Fruit fly (Drosophila melanogaster) whole organism, embryonic: ENCODE results near the gene Sema5c.

Source experiments
- Awh ChIP-seq: fragments of 200-800 bp; sonication (Bioruptor generic); IDR thresholded peaks from 2 replicates; pipeline ENCODE4, ENCODE4 v1.3.6; 2022; ENCODE audit warnings: missing biosample characterization, missing genetic modification characterization
- CG10274 ChIP-seq: fragments of 200-800 bp; sonication (Bioruptor generic); optimal IDR thresholded peaks from 3 replicates; lab custom pipeline; 2017; ENCODE audit warnings: missing biosample characterization, mild to moderate bottlenecking, missing genetic modification characterization
- CG12071 ChIP-seq: fragments of 200-800 bp; sonication (Bioruptor generic); optimal IDR thresholded peaks from 3 replicates; lab custom pipeline; 2018; ENCODE audit warnings: missing biosample characterization, mild to moderate bottlenecking, missing genetic modification characterization
- CG14441 ChIP-seq: fragments of 200-800 bp; sonication (Bioruptor generic); IDR thresholded peaks from 2 replicates; pipeline ENCODE4 v1.3.6; 2022; ENCODE audit warnings: missing biosample characterization, missing genetic modification characterization
- CG14965 ChIP-seq: fragments of 200-800 bp; sonication (Bioruptor generic); optimal IDR thresholded peaks from 2 replicates; lab custom pipeline; 2016; ENCODE audit warnings: missing biosample characterization, missing genetic modification characterization, borderline replicate concordance
- CG15601 ChIP-seq: fragments of 200-800 bp; sonication (Bioruptor generic); optimal IDR thresholded peaks from 3 replicates; lab custom pipeline; 2019; ENCODE audit warnings: missing biosample characterization, mild to moderate bottlenecking, missing genetic modification characterization, moderate library complexity
- CG2129 ChIP-seq: fragments of 200-800 bp; sonication (Bioruptor generic); IDR thresholded peaks from 2 replicates; pipeline ENCODE4 v1.3.6; 2022; ENCODE audit warnings: missing biosample characterization, missing genetic modification characterization; ENCODE audit not compliant: partially characterized antibody
- CG30020 ChIP-seq: fragments of 200-800 bp; optimal IDR thresholded peaks from 2 replicates; lab custom pipeline; 2019; ENCODE audit warnings: missing biosample characterization, mild to moderate bottlenecking, missing genetic modification characterization, moderate library complexity
- CG30431 ChIP-seq: fragments of 200-800 bp; sonication (Bioruptor generic); optimal IDR thresholded peaks from 2 replicates; lab custom pipeline; 2017; ENCODE audit warnings: missing biosample characterization, missing genetic modification characterization
- CG31441 ChIP-seq: fragments of 200-800 bp; sonication (Bioruptor generic); IDR thresholded peaks from 2 replicates; pipeline ENCODE4 v1.3.6; 2022; ENCODE audit warnings: missing biosample characterization, missing genetic modification characterization
- CG3281 ChIP-seq: fragments of 200-800 bp; sonication (Bioruptor generic); optimal IDR thresholded peaks from 3 replicates; lab custom pipeline; 2017; ENCODE audit warnings: missing biosample characterization, mild to moderate bottlenecking, missing genetic modification characterization
- CG6654 ChIP-seq: fragments of 200-800 bp; sonication (Bioruptor generic); optimal IDR thresholded peaks from 2 replicates; lab custom pipeline; 2017; ENCODE audit warnings: missing biosample characterization, mild to moderate bottlenecking, missing genetic modification characterization
- CG6689 ChIP-seq: fragments of 200-800 bp; sonication (Bioruptor generic); IDR thresholded peaks from 2 replicates; pipeline ENCODE4 v1.3.6; 2022; ENCODE audit warnings: missing biosample characterization, missing genetic modification characterization
- CG7372 ChIP-seq: fragments of 200-800 bp; sonication (Bioruptor generic); IDR thresholded peaks from 2 replicates; pipeline ENCODE4 v1.3.6; 2022; ENCODE audit warnings: missing biosample characterization, missing genetic modification characterization
- CG8359 ChIP-seq: fragments of 200-800 bp; sonication (Bioruptor generic); optimal IDR thresholded peaks from 2 replicates; lab custom pipeline; 2017; ENCODE audit warnings: missing biosample characterization, mild to moderate bottlenecking, missing genetic modification characterization, borderline replicate concordance
- CG8765 ChIP-seq: fragments of 200-800 bp; sonication (Bioruptor generic); IDR thresholded peaks from 2 replicates; pipeline ENCODE4 v1.3.6; 2022; ENCODE audit warnings: missing biosample characterization, missing genetic modification characterization
- Dek ChIP-seq: fragments of 200-800 bp; sonication (Bioruptor generic); optimal IDR thresholded peaks from 3 replicates; lab custom pipeline; 2019; ENCODE audit warnings: missing biosample characterization, mild to moderate bottlenecking, missing genetic modification characterization, moderate library complexity
- Dfd ChIP-seq, 2 experiments: fragments of >200 bp; optimal IDR thresholded peaks; 2 replicates each; lab custom pipeline; 2017; ENCODE audit warnings: missing biosample characterization in 2 of 2, missing genetic modification characterization in 2 of 2
- Doc2 ChIP-seq: fragments of 200-800 bp; sonication (Bioruptor generic); IDR thresholded peaks from 2 replicates; pipeline ENCODE4 v1.3.6; 2022; ENCODE audit warnings: missing biosample characterization, missing genetic modification characterization
- Doc3 ChIP-seq: fragments of 200-800 bp; sonication (Bioruptor generic); IDR thresholded peaks from 3 replicates; pipeline ENCODE4 v1.3.6; 2022; ENCODE audit warnings: missing biosample characterization, missing genetic modification characterization; ENCODE audit not compliant: partially characterized antibody
- E2f1 ChIP-seq: fragments of 200-800 bp; sonication (Bioruptor generic); IDR thresholded peaks from 2 replicates; pipeline ENCODE4 v1.3.6; 2022; ENCODE audit warnings: missing biosample characterization, missing genetic modification characterization
- Gsc ChIP-seq: fragments of 200-800 bp; sonication (Bioruptor generic); IDR thresholded peaks from 2 replicates; pipeline ENCODE4 v1.3.6; 2022; ENCODE audit warnings: missing biosample characterization, missing genetic modification characterization
- HmgZ ChIP-seq: fragments of 200-800 bp; sonication (Bioruptor generic); optimal IDR thresholded peaks from 2 replicates; lab custom pipeline; 2018; ENCODE audit warnings: missing biosample characterization, mild to moderate bottlenecking, missing genetic modification characterization
- Mad ChIP-seq: fragments of 200-800 bp; sonication (Bioruptor generic); optimal IDR thresholded peaks from 2 replicates; lab custom pipeline; 2016; ENCODE audit warnings: missing biosample characterization, missing genetic modification characterization
- Nf-YB ChIP-seq: fragments of 200-800 bp; sonication (Bioruptor generic); optimal IDR thresholded peaks from 3 replicates; lab custom pipeline; 2019; ENCODE audit warnings: missing biosample characterization, mild to moderate bottlenecking, missing genetic modification characterization, moderate library complexity
- Poxn ChIP-seq: fragments of 200-800 bp; sonication (Bioruptor generic); IDR thresholded peaks from 2 replicates; pipeline ENCODE4 v1.3.6; 2022; ENCODE audit warnings: missing biosample characterization, missing genetic modification characterization
- Scr ChIP-seq: fragments of 200-800 bp; sonication (Bioruptor generic); IDR thresholded peaks from 2 replicates; pipeline ENCODE4 v1.3.6; 2022; ENCODE audit warnings: missing biosample characterization, missing genetic modification characterization; ENCODE audit not compliant: partially characterized antibody
- Usf ChIP-seq: fragments of 200-800 bp; sonication (Bioruptor generic); optimal IDR thresholded peaks from 2 replicates; lab custom pipeline; 2017; ENCODE audit warnings: missing genotype, missing biosample characterization, missing genetic modification characterization
- ab ChIP-seq: fragments of 200-800 bp; sonication (Bioruptor generic); optimal IDR thresholded peaks from 2 replicates; lab custom pipeline; 2016; ENCODE audit warnings: missing biosample characterization, missing genetic modification characterization
- bsh ChIP-seq, 2 experiments: fragments of 200-800 bp; sonication (Bioruptor generic); optimal IDR thresholded peaks; 2 replicates each; lab custom pipeline; 2017 to 2018; ENCODE audit warnings: mild to moderate bottlenecking in 2 of 2, missing biosample characterization in 2 of 2, missing genetic modification characterization in 2 of 2, moderate library complexity in 1 of 2
- btn ChIP-seq: fragments of 200-800 bp; sonication (Bioruptor generic); optimal IDR thresholded peaks from 2 replicates; lab custom pipeline; 2016; ENCODE audit warnings: missing biosample characterization, missing genetic modification characterization
- cg ChIP-seq: fragments of 200-800 bp; sonication (Bioruptor generic); optimal IDR thresholded peaks from 3 replicates; lab custom pipeline; 2019; ENCODE audit warnings: missing biosample characterization, mild to moderate bottlenecking, missing genetic modification characterization, moderate library complexity
- chn ChIP-seq: fragments of 200-800 bp; sonication (Bioruptor generic); optimal IDR thresholded peaks from 2 replicates; lab custom pipeline; 2016; ENCODE audit warnings: missing biosample characterization, missing genetic modification characterization
- dpn ChIP-seq, 2 experiments: fragments of 200-800 bp; sonication (Bioruptor generic); optimal IDR thresholded peaks; 3 replicates each; lab custom pipeline; 2016; ENCODE audit warnings: missing biosample characterization in 2 of 2, missing genetic modification characterization in 2 of 2
- fd3F ChIP-seq: fragments of 200-800 bp; sonication (Bioruptor generic); optimal IDR thresholded peaks from 2 replicates; lab custom pipeline; 2018; ENCODE audit warnings: missing biosample characterization, mild to moderate bottlenecking, missing genetic modification characterization, moderate library complexity
- fd96Cb ChIP-seq: fragments of 200-800 bp; sonication (Bioruptor generic); optimal IDR thresholded peaks from 2 replicates; lab custom pipeline; 2018; ENCODE audit warnings: missing biosample characterization, mild to moderate bottlenecking, missing genetic modification characterization, moderate library complexity
- fru ChIP-seq: fragments of >200 bp; optimal IDR thresholded peaks from 2 replicates; lab custom pipeline; 2017
- gsb-n ChIP-seq: fragments of 200-800 bp; sonication (Bioruptor generic); optimal IDR thresholded peaks from 3 replicates; lab custom pipeline; 2018; ENCODE audit warnings: missing biosample characterization, mild to moderate bottlenecking, missing genetic modification characterization
- kah ChIP-seq: fragments of 200-800 bp; sonication (Bioruptor generic); optimal IDR thresholded peaks from 2 replicates; lab custom pipeline; 2018; ENCODE audit warnings: missing biosample characterization, mild to moderate bottlenecking, missing genetic modification characterization
- lab ChIP-seq: fragments of 200-800 bp; sonication (Bioruptor generic); optimal IDR thresholded peaks from 3 replicates; lab custom pipeline; 2017; ENCODE audit warnings: missing biosample characterization, missing genetic modification characterization, mild to moderate bottlenecking, moderate library complexity, missing genetic modification reagents
- lmd ChIP-seq: fragments of 200-800 bp; sonication (Bioruptor generic); IDR thresholded peaks from 2 replicates; pipeline ENCODE4 v1.3.6; 2022; ENCODE audit warnings: missing biosample characterization, missing genetic modification characterization
- mam ChIP-seq: fragments of 200-800 bp; sonication (Bioruptor generic); optimal IDR thresholded peaks from 3 replicates; lab custom pipeline; 2016; ENCODE audit warnings: missing biosample characterization, missing genetic modification characterization
- mld ChIP-seq: fragments of 200-800 bp; sonication (Bioruptor generic); IDR thresholded peaks from 3 replicates; pipeline ENCODE4 v1.3.6; 2022; ENCODE audit warnings: missing biosample characterization, missing genetic modification characterization; ENCODE audit not compliant: partially characterized antibody
- nerfin-2 ChIP-seq: fragments of 200-800 bp; sonication (Bioruptor generic); IDR thresholded peaks from 2 replicates; pipeline ENCODE4 v1.3.6; 2022; ENCODE audit warnings: missing biosample characterization, missing genetic modification characterization; ENCODE audit not compliant: partially characterized antibody
- prd ChIP-seq, 3 experiments: fragments of >200 bp in 2 of 3; fragments of 200-800 bp in 1 of 3; sonication (Bioruptor generic) in 1 of 3; optimal IDR thresholded peaks in 2 of 3; IDR thresholded peaks in 1 of 3; 2 replicates in 2 of 3; 3 replicates in 1 of 3; pipeline versions ENCODE4 v1.3.6 to Lab custom; 2017 to 2022; ENCODE audit warnings: missing biosample characterization in 1 of 3, missing genetic modification characterization in 1 of 3
- scrt ChIP-seq: fragments of 200-800 bp; sonication (Bioruptor generic); optimal IDR thresholded peaks from 2 replicates; lab custom pipeline; 2018; ENCODE audit warnings: missing biosample characterization, mild to moderate bottlenecking, missing genetic modification characterization, moderate library complexity
- sim ChIP-seq: fragments of 200-800 bp; sonication (Bioruptor generic); IDR thresholded peaks from 2 replicates; pipeline ENCODE4 v1.3.6; 2022; ENCODE audit warnings: missing biosample characterization, missing genetic modification characterization

Sema5c gene

DNA sequence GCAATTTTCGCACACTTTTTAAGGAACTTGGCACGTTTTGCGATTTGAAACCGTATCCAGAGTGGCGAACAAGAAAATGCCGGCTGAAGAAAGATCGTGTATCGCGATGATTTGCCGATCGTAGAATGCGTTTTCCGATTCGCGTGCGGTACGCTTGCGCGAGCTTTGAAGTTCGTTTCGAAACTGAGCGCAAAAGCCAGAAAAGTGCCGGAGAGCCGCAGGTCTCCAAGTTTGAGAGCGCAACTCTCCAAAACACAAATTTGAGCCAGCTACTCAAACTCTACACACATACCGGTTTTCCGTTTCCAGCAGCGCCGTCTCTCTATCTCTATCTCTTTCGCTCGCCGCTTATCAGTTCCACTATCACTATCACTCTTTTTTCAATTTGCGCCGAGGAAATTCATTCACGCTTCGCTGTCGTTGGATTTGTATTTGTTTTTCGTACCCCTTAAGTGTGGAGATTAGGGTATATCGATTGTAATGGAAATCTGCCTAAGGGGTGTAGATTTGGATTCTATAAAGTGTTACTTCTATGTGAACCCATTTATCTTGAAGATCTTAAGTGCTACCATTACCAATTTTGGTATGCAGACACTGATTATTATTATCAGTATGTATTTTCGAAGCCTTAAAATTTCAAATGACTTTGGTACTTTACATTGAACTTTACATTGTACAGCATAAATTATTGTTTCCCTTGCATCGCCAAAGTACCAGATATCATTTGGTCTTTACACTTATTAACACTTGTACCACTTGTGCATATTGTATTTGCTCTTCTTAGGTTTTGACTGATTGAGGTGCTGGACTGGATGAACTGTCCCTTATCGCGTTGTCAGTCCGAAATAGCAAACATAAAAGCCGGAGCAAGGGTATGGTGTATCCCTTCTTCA, 25.1 kb downstream of the Sema5c start (continued):
- peak; percentile 29 for TF ChIP-seq CG15601 (tag; lab: Kevin White, UChicago)
- peak; percentile 57 for TF ChIP-seq Usf
- TF ChIP-seq CG14441 (GFP tag; lab: Robert Waterston, UW) = peak; percentile 47
- peak; percentile 74 for TF ChIP-seq CG3281 (GFP tag; lab: Kevin White, UChicago)
- TF ChIP-seq lmd (GFP tag; lab: Robert Waterston, UW) = peak; percentile 70
- no peak for TF ChIP-seq cg (GFP tag; lab: Kevin White, UChicago)
- peak; percentile 68 for TF ChIP-seq lab
- TF ChIP-seq Nf-YB = peak; percentile 49
- TF ChIP-seq sim (GFP tag; lab: Robert Waterston, UW) = no peak
- TF ChIP-seq ab (GFP tag; lab: Kevin White, UChicago) = no peak
- peak in 1 of 2 experiments; percentile 41 for TF ChIP-seq bsh (GFP tag; optimal IDR thresholded peaks at IDR 0.05; lab: Kevin White, UChicago)
- no peak for TF ChIP-seq Dfd (GFP tag; optimal IDR thresholded peaks at IDR 0.05; lab: Kevin White, UChicago)
- no peak for TF ChIP-seq Doc2 (GFP tag; lab: Robert Waterston, UW)
- TF ChIP-seq CG12071 (GFP tag; lab: Kevin White, UChicago) = peak; percentile 3
- no peak for TF ChIP-seq mld (GFP tag; lab: Robert Waterston, UW)
- no peak for TF ChIP-seq CG2129 (GFP tag; lab: Robert Waterston, UW)
- peak; percentile 27; the same call in 1 of the 2 replicates for TF ChIP-seq Scr
- TF ChIP-seq dpn (GFP tag; optimal IDR thresholded peaks at IDR 0.05; lab: Kevin White, UChicago) = peak; percentile 60 to 70
- no peak for TF ChIP-seq Gsc
- peak; percentile 23 for TF ChIP-seq Dek (tag; lab: Kevin White, UChicago)
- TF ChIP-seq fd96Cb = peak; percentile 85
- peak; percentile 27 for TF ChIP-seq Mad (GFP tag; lab: Kevin White, UChicago)
- TF ChIP-seq Doc3 (GFP tag; lab: Robert Waterston, UW) = no peak
- peak; percentile 63 for TF ChIP-seq gsb-n (tag; lab: Kevin White, UChicago)
- TF ChIP-seq E2f1 (GFP tag; lab: Robert Waterston, UW) = peak; percentile 47
- peak; percentile 55; the same call in 1 of the 2 replicates for TF ChIP-seq CG7372 (GFP tag; lab: Robert Waterston, UW)
- 0 out of 2 replicates have a peak, but pooled peaks have one; percentile 15 for TF ChIP-seq CG8765
- TF ChIP-seq CG14965 (GFP tag; lab: Kevin White, UChicago) = no peak
- no peak for TF ChIP-seq kah
- TF ChIP-seq CG30020 (tag; lab: Kevin White, UChicago) = peak; percentile 3
- peak; percentile 28 for TF ChIP-seq HmgZ (tag; lab: Kevin White, UChicago)
- TF ChIP-seq scrt (GFP tag; lab: Kevin White, UChicago) = no peak
- peak; percentile 36 for TF ChIP-seq CG10274 (GFP tag; lab: Kevin White, UChicago)
- no peak for TF ChIP-seq fru (lab: Kevin White, UChicago)
- TF ChIP-seq nerfin-2 (GFP tag; lab: Robert Waterston, UW) = no peak
- TF ChIP-seq mam (GFP tag; lab: Kevin White, UChicago) = peak; percentile 45
- TF ChIP-seq CG31441 = peak; percentile 66
- peak; percentile 36 for TF ChIP-seq CG6654
- TF ChIP-seq Awh (GFP tag; lab: Robert Waterston, UW) = no peak; the same call in 1 of the 2 replicates
- peak; percentile 20 for TF ChIP-seq CG8359 (GFP tag; lab: Kevin White, UChicago)
- peak; percentile 30 for TF ChIP-seq CG30431 (GFP tag; lab: Kevin White, UChicago)
- TF ChIP-seq chn (GFP tag; lab: Kevin White, UChicago) = peak; percentile 46
- TF ChIP-seq fd3F (GFP tag; lab: Kevin White, UChicago) = no peak
- TF ChIP-seq btn (GFP tag; lab: Kevin White, UChicago) = peak; percentile 48
- TF ChIP-seq CG6689 = peak; percentile 76
- TF ChIP-seq Poxn (GFP tag; lab: Robert Waterston, UW) = no peak
- no peak for TF ChIP-seq prd (optimal IDR thresholded peaks at IDR 0.05; lab: Kevin White, UChicago)
- TF ChIP-seq prd (GFP tag; IDR thresholded peaks at IDR 0.05; lab: Robert Waterston, UW) = peak; percentile 66
